Worm (Caenorhabditis elegans): Measurements from ENCODE around the gene psd-1.

Gene psd-1

ce11 chrIII:7272088-7272487, 3.1 kb downstream of the psd-1 start (continued):
- no peak for TF ChIP-seq ets-5 (GFP tag; IDR thresholded peaks at IDR 0.05)
- TF ChIP-seq xbp-1 (tag; optimal IDR thresholded peaks at IDR 0.05): peak; percentile 44
- no peak for TF ChIP-seq egl-27 (tag; optimal IDR thresholded peaks at IDR 0.05)
- TF ChIP-seq pag-3 (tag; optimal IDR thresholded peaks at IDR 0.05; ENCODE audit: borderline replicate concordance, insufficient read depth): no peak
- TF ChIP-seq vab-15 (tag; optimal IDR thresholded peaks at IDR 0.05): no peak
- peak; percentile 29 for TF ChIP-seq blmp-1 (tag; optimal IDR thresholded peaks at IDR 0.05)
- TF ChIP-seq lin-35 (GFP tag; optimal IDR thresholded peaks at IDR 0.05): peak; percentile 36 to 67
- TF ChIP-seq nhr-90 (tag; optimal IDR thresholded peaks at IDR 0.05; ENCODE audit: poor library complexity): peak; percentile 57
- peak; percentile 62 for TF ChIP-seq unc-130 (tag; optimal IDR thresholded peaks at IDR 0.05)
- no peak for TF ChIP-seq hlh-17 (GFP tag; optimal IDR thresholded peaks at IDR 0.05; ENCODE audit: borderline replicate concordance)
- no peak for TF ChIP-seq aha-1 (tag; optimal IDR thresholded peaks at IDR 0.05)
- peak; percentile 27 to 60 for TF ChIP-seq efl-1 (optimal IDR thresholded peaks at IDR 0.05)
- peak; percentile 56 to 96 for TF ChIP-seq efl-1 (GFP tag; optimal IDR thresholded peaks at IDR 0.05 in 1 of 2)
- no peak for TF ChIP-seq ceh-63 (GFP tag; optimal IDR thresholded peaks at IDR 0.05)
- TF ChIP-seq fkh-8 (tag; optimal IDR thresholded peaks at IDR 0.05): no peak
- no peak for TF ChIP-seq nhr-76 (tag; optimal IDR thresholded peaks at IDR 0.05)
- peak; percentile 68 for TF ChIP-seq nhr-19 (GFP tag; conservative IDR thresholded peaks at IDR 0.05)
- no peak for TF ChIP-seq fkh-4 (tag; optimal IDR thresholded peaks at IDR 0.05; ENCODE audit: borderline replicate concordance)
- TF ChIP-seq lin-13 (GFP tag; optimal IDR thresholded peaks at IDR 0.05): peak; percentile 62
- TF ChIP-seq ceh-8 (GFP tag; optimal IDR thresholded peaks at IDR 0.05): no peak
- no peak for TF ChIP-seq zag-1 (tag; optimal IDR thresholded peaks at IDR 0.05)
- no peak for TF ChIP-seq mab-9 (GFP tag; IDR thresholded peaks at IDR 0.05)
- TF ChIP-seq Y116A8C.19 (tag; optimal IDR thresholded peaks at IDR 0.05; ENCODE audit: borderline replicate concordance): no peak
- TF ChIP-seq nhr-20 (tag; optimal IDR thresholded peaks at IDR 0.05): peak; percentile 84
- no peak for TF ChIP-seq unc-62 (GFP tag; optimal IDR thresholded peaks at IDR 0.05)
- TF ChIP-seq dpl-1 (GFP tag; optimal IDR thresholded peaks at IDR 0.05): peak; percentile 24 to 58 (median 58)
- no peak for TF ChIP-seq hlh-4 (tag; optimal IDR thresholded peaks at IDR 0.05)
- TF ChIP-seq sox-4 (tag; optimal IDR thresholded peaks at IDR 0.05): no peak
- peak; percentile 65 for TF ChIP-seq skn-1 (tag; optimal IDR thresholded peaks at IDR 0.05)
- no peak for TF ChIP-seq nhr-77 (tag; optimal IDR thresholded peaks at IDR 0.05)
- TF ChIP-seq nhr-237 (tag; optimal IDR thresholded peaks at IDR 0.05): no peak
- peak; percentile 40 for TF ChIP-seq elt-2 (tag; optimal IDR thresholded peaks at IDR 0.05)
- peak; percentile 84 for TF ChIP-seq nhr-71 (tag; optimal IDR thresholded peaks at IDR 0.05)
- TF ChIP-seq ces-1 (GFP tag; optimal IDR thresholded peaks at IDR 0.05): no peak
- TF ChIP-seq ama-1 (optimal IDR thresholded peaks at IDR 0.05): no peak
- no peak for TF ChIP-seq isw-1 (GFP tag; IDR thresholded peaks at IDR 0.05)
- TF ChIP-seq C04F5.9 (tag; optimal IDR thresholded peaks at IDR 0.05): no peak
- TF ChIP-seq F16B12.6 (tag; optimal IDR thresholded peaks at IDR 0.05): no peak
- TF ChIP-seq nhr-84 (tag; optimal IDR thresholded peaks at IDR 0.05): no peak
- TF ChIP-seq lin-39 (tag; optimal IDR thresholded peaks at IDR 0.05): no peak
- peak; percentile 60 for TF ChIP-seq grh-1 (GFP tag; IDR thresholded peaks at IDR 0.05)
- TF ChIP-seq nhr-28 (tag; optimal IDR thresholded peaks at IDR 0.05): no peak
- peak; percentile 55 for TF ChIP-seq nhr-47 (tag; optimal IDR thresholded peaks at IDR 0.05)
- TF ChIP-seq snu-23 (GFP tag; optimal IDR thresholded peaks at IDR 0.05): peak; percentile 76
- no peak for TF ChIP-seq fkh-10 (GFP tag; optimal IDR thresholded peaks at IDR 0.05)
- TF ChIP-seq ztf-11 (tag; optimal IDR thresholded peaks at IDR 0.05): peak in 1 of 2 experiments; percentile 58
- TF ChIP-seq tlp-1 (tag; optimal IDR thresholded peaks at IDR 0.05): no peak
- no peak for TF ChIP-seq ceh-90 (tag; optimal IDR thresholded peaks at IDR 0.05)
- TF ChIP-seq mef-2 (tag; optimal IDR thresholded peaks at IDR 0.05): no peak
- TF ChIP-seq lsy-2 (tag; optimal IDR thresholded peaks at IDR 0.05): peak; percentile 38 to 61
- TF ChIP-seq egl-13 (tag; optimal IDR thresholded peaks at IDR 0.05): no peak
- no peak for TF ChIP-seq lin-15B (tag; optimal IDR thresholded peaks at IDR 0.05)
- peak; percentile 47 for TF ChIP-seq rnt-1 (tag; optimal IDR thresholded peaks at IDR 0.05)
- TF ChIP-seq nhr-85 (tag): peak; percentile 92

Data from whole organism, L1 larva.